ENCODE assay signal across 3 worm cellular contexts in the genomic region with DNA sequence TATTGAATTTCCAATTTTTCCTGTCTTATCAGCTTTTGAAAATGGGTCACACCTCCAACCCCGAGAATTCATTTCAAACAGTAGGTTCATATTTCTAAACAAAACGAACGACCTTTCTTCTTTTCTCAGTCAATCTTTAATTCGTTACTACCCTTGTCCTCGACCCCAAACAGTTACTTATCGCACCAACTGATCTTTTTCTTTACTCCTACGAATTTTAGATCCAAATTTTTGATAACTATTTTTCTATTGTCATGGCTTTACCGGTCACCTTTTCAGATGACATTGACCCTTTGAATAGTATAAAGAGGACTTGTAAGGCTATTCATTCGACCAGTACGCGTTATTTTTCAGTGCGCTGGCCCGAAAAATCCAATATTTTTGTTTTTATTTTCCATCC.
TF ChIP-seq lines count a peak whose summit lies in the region.

No protein-coding gene starts in this region.

TF ChIP-seq in whole organism, L1 larva, 84 proteins besides CTCF, POLR2A, EP300 and RAD21:
- TF ChIP-seq nhr-85 (tag; lab: Kevin White, UChicago) (peak; percentile 49), nhr-12 (tag; optimal IDR thresholded peaks at IDR 0.05; lab: Kevin White, UChicago) (no peak)

TF ChIP-seq in whole organism, L2 larva, 48 proteins besides CTCF, POLR2A, EP300 and RAD21:
- TF ChIP-seq ama-1 (optimal IDR thresholded peaks at IDR 0.05; lab: Kevin White, UChicago), result no peak
- no peak for TF ChIP-seq aly-2 (tag; optimal IDR thresholded peaks at IDR 0.05; lab: Kevin White, UChicago)
- TF ChIP-seq nhr-21 (tag; optimal IDR thresholded peaks at IDR 0.05; lab: Kevin White, UChicago), result no peak
- TF ChIP-seq elt-3 (tag; optimal IDR thresholded peaks at IDR 0.05; lab: Kevin White, UChicago), result no peak
- TF ChIP-seq elt-1 (tag; optimal IDR thresholded peaks at IDR 0.05; lab: Kevin White, UChicago), result peak; percentile 49
- no peak for TF ChIP-seq blmp-1 (tag; optimal IDR thresholded peaks at IDR 0.05; lab: Kevin White, UChicago; ENCODE audit: insufficient read depth)
- TF ChIP-seq ceh-16 (tag; optimal IDR thresholded peaks at IDR 0.05; lab: Kevin White, UChicago), result peak; percentile 69

TF ChIP-seq in whole organism, L3 larva, 47 proteins besides CTCF, POLR2A, EP300 and RAD21:
- peak; percentile 47 for TF ChIP-seq nhr-25 (tag; optimal IDR thresholded peaks at IDR 0.05; lab: Kevin White, UChicago)
- TF ChIP-seq fos-1 (tag; optimal IDR thresholded peaks at IDR 0.05; lab: Kevin White, UChicago), result no peak
- TF ChIP-seq eor-1 (tag; optimal IDR thresholded peaks at IDR 0.05; lab: Kevin White, UChicago), result no peak
- TF ChIP-seq snpc-4 (tag; optimal IDR thresholded peaks at IDR 0.05; lab: Kevin White, UChicago), result no peak
- no peak for TF ChIP-seq ztf-4 (tag; optimal IDR thresholded peaks at IDR 0.05; lab: Kevin White, UChicago)
- peak; percentile 91 for TF ChIP-seq elt-1 (tag; optimal IDR thresholded peaks at IDR 0.05; lab: Kevin White, UChicago)
- no peak for TF ChIP-seq ama-1 (optimal IDR thresholded peaks at IDR 0.05; lab: Kevin White, UChicago)
- TF ChIP-seq nhr-23 (tag; optimal IDR thresholded peaks at IDR 0.05; lab: Kevin White, UChicago), result peak; percentile 60
- TF ChIP-seq ceh-9 (tag; optimal IDR thresholded peaks at IDR 0.05; lab: Kevin White, UChicago), result no peak
- no peak for TF ChIP-seq ztf-11 (tag; optimal IDR thresholded peaks at IDR 0.05; lab: Kevin White, UChicago)
- TF ChIP-seq skn-1 (tag; optimal IDR thresholded peaks at IDR 0.05; lab: Kevin White, UChicago), result no peak
- no peak for TF ChIP-seq R02D3.7 (tag; optimal IDR thresholded peaks at IDR 0.05; lab: Kevin White, UChicago)
- no peak for TF ChIP-seq nhr-237 (tag; optimal IDR thresholded peaks at IDR 0.05; lab: Kevin White, UChicago)
TF ChIP-seq in whole organism, L3 larva: peak in this region for 3.
